Fruit fly (Drosophila melanogaster) whole organism, prepupa: ENCODE measurements around the gene Ser.

ENCODE experiments used
- CG11762 ChIP-seq: fragments of 200-800 bp; sonication (Bioruptor generic); optimal IDR thresholded peaks from 3 replicates; lab custom pipeline; 2016; ENCODE audit warnings: missing biosample characterization, missing genetic modification characterization; ENCODE audit not compliant: insufficient read depth
- CG16779 ChIP-seq: fragments of 200-800 bp; sonication (Bioruptor generic); optimal IDR thresholded peaks from 3 replicates; lab custom pipeline; 2017; ENCODE audit warnings: missing biosample characterization, mild to moderate bottlenecking, missing genetic modification characterization
- CG32006 ChIP-seq: fragments of 200-800 bp; sonication (Bioruptor generic); optimal IDR thresholded peaks from 3 replicates; lab custom pipeline; 2017; ENCODE audit warnings: missing biosample characterization, mild to moderate bottlenecking, missing genetic modification characterization
- CG6808 ChIP-seq: fragments of 200-800 bp; sonication (Bioruptor generic); optimal IDR thresholded peaks from 3 replicates; lab custom pipeline; 2017; ENCODE audit warnings: missing biosample characterization, missing genetic modification characterization, mild to moderate bottlenecking, moderate library complexity, missing genetic modification reagents
- Gug ChIP-seq: fragments of 200-800 bp; sonication (Bioruptor generic); IDR thresholded peaks from 2 replicates; pipeline ENCODE4 v1.3.6; 2022; ENCODE audit warnings: missing biosample characterization, missing genetic modification characterization
- Hr4 ChIP-seq: fragments of 200-800 bp; sonication (Bioruptor generic); optimal IDR thresholded peaks from 3 replicates; lab custom pipeline; 2016; ENCODE audit warnings: missing biosample characterization, missing genetic modification characterization

dm6 chr3R:27201538-27202281 is 7.6 kb upstream of the Ser start:
- TF ChIP-seq CG32006 (peak; percentile 37), CG11762 (peak; percentile 63), CG16779 (tag; lab: Kevin White, UChicago) (peak; percentile 64), CG6808 (GFP tag; lab: Kevin White, UChicago) (peak; percentile 89), Gug (GFP tag; lab: Robert Waterston, UW) (no peak), Hr4 (peak; percentile 15)
